Worm (Caenorhabditis elegans): ENCODE results near the gene Y43F8B.24.

DNA sequence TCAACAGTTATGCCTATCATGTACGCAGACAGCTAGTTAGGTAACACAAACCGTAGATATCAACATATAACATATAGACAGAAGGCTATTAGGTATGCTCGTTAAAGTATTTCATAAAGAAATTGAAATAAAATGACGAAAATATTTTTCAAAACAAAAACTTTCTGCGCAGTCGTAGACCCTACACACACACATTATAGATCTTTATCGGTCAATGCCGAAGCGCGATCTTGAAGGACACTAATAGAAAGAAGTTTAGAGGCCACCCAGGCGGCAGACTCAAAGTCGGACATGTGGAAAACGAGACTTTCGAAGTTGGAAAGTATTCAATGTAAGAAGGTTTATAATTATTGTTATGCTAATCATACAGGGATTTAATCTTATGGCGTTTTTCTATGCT, 28.3 kb upstream of the Y43F8B.24 start:
- TF ChIP-seq tra-4 (tag; optimal IDR thresholded peaks at IDR 0.05) (no peak), ama-1 (optimal IDR thresholded peaks at IDR 0.05) (no peak), F13C5.2 (tag; optimal IDR thresholded peaks at IDR 0.05) (no peak), flt-1 (GFP tag; IDR thresholded peaks at IDR 0.05) (no peak), tbx-37 (GFP tag; conservative IDR thresholded peaks at IDR 0.05) (no peak), ets-7 (tag; optimal IDR thresholded peaks at IDR 0.05) (no peak), hmg-4 (GFP tag; optimal IDR thresholded peaks at IDR 0.05) (no peak)
